Fruit fly (Drosophila melanogaster) whole organism, embryonic: ENCODE measurements around the gene CG46462.

ENCODE experiments used
- CG11398 ChIP-seq: fragments of 200-800 bp; sonication (Bioruptor generic); optimal IDR thresholded peaks from 2 replicates; lab custom pipeline; 2016; ENCODE audit warnings: missing biosample characterization, missing genetic modification characterization
- CG12236 ChIP-seq: fragments of 200-800 bp; sonication (Bioruptor generic); optimal IDR thresholded peaks from 2 replicates; lab custom pipeline; 2016; ENCODE audit warnings: missing biosample characterization, missing genetic modification characterization
- CG12659 ChIP-seq: fragments of 200-800 bp; sonication (Bioruptor generic); optimal IDR thresholded peaks from 3 replicates; lab custom pipeline; 2017; ENCODE audit warnings: mild to moderate bottlenecking, missing biosample characterization, missing genetic modification reagents, missing genetic modification characterization
- CG14860 ChIP-seq: fragments of 200-800 bp; sonication (Bioruptor generic); IDR thresholded peaks from 3 replicates; pipeline ENCODE4 v1.3.6; 2022; ENCODE audit warnings: missing biosample characterization, missing genetic modification characterization; ENCODE audit not compliant: partially characterized antibody
- CG1529 ChIP-seq: fragments of 200-800 bp; sonication (Bioruptor generic); optimal IDR thresholded peaks from 3 replicates; lab custom pipeline; 2018; ENCODE audit warnings: missing biosample characterization, missing genetic modification characterization
- CG1602 ChIP-seq: fragments of 200-800 bp; sonication (Bioruptor generic); optimal IDR thresholded peaks from 3 replicates; lab custom pipeline; 2016; ENCODE audit warnings: missing biosample characterization, missing genetic modification characterization
- CG16815 ChIP-seq: fragments of 200-800 bp; sonication (Bioruptor generic); optimal IDR thresholded peaks from 3 replicates; lab custom pipeline; 2017; ENCODE audit warnings: missing biosample characterization, mild to moderate bottlenecking, missing genetic modification characterization
- CG17568 ChIP-seq: fragments of 200-800 bp; sonication (Bioruptor generic); optimal IDR thresholded peaks from 2 replicates; lab custom pipeline; 2018; ENCODE audit warnings: missing biosample characterization, mild to moderate bottlenecking, missing genetic modification characterization, moderate library complexity
- CG17802 ChIP-seq: fragments of 200-800 bp; sonication (Bioruptor generic); optimal IDR thresholded peaks from 2 replicates; lab custom pipeline; 2018; ENCODE audit warnings: missing biosample characterization, mild to moderate bottlenecking, missing genetic modification characterization, moderate library complexity
- CG18764 ChIP-seq: fragments of 200-800 bp; sonication (Bioruptor generic); optimal IDR thresholded peaks from 3 replicates; lab custom pipeline; 2016; ENCODE audit warnings: missing biosample characterization, missing genetic modification characterization
- CG2120 ChIP-seq: fragments of 200-800 bp; sonication (Bioruptor generic); optimal IDR thresholded peaks from 3 replicates; lab custom pipeline; 2016; ENCODE audit warnings: missing biosample characterization, missing genetic modification characterization
- CG2202 ChIP-seq: fragments of 200-800 bp; sonication (Bioruptor generic); optimal IDR thresholded peaks from 2 replicates; lab custom pipeline; 2018; ENCODE audit warnings: missing biosample characterization, mild to moderate bottlenecking, missing genetic modification characterization
- CG30403 ChIP-seq: fragments of 200-800 bp; sonication (Bioruptor generic); optimal IDR thresholded peaks from 3 replicates; lab custom pipeline; 2016; ENCODE audit warnings: missing biosample characterization, missing genetic modification characterization
- CG33213 ChIP-seq: fragments of 200-800 bp; sonication (Bioruptor generic); optimal IDR thresholded peaks from 3 replicates; lab custom pipeline; 2016; ENCODE audit warnings: missing biosample characterization, missing genetic modification characterization
- CG33557 ChIP-seq: fragments of 200-800 bp; sonication (Bioruptor generic); optimal IDR thresholded peaks from 2 replicates; lab custom pipeline; 2019; ENCODE audit warnings: missing biosample characterization, mild to moderate bottlenecking, missing genetic modification characterization, moderate library complexity
- CG34224 ChIP-seq: fragments of 200-800 bp; sonication (Bioruptor generic); IDR thresholded peaks from 3 replicates; pipeline ENCODE4 v1.3.6; 2022; ENCODE audit warnings: missing biosample characterization, missing genetic modification characterization; ENCODE audit not compliant: partially characterized antibody
- CG3847 ChIP-seq: fragments of 200-800 bp; sonication (Bioruptor generic); IDR thresholded peaks from 2 replicates; pipeline ENCODE4 v1.3.6; 2022; ENCODE audit warnings: missing biosample characterization, missing genetic modification characterization
- CG4360 ChIP-seq: fragments of 200-800 bp; sonication (Bioruptor generic); IDR thresholded peaks from 2 replicates; pipeline ENCODE4 v1.3.6; 2022; ENCODE audit warnings: missing biosample characterization, missing genetic modification characterization
- CG6272 ChIP-seq: fragments of 200-800 bp; sonication (Bioruptor generic); IDR thresholded peaks from 2 replicates; pipeline ENCODE4 v1.3.6; 2022; ENCODE audit warnings: missing biosample characterization, missing genetic modification characterization
- CG8089 ChIP-seq: fragments of 200-800 bp; sonication (Bioruptor generic); optimal IDR thresholded peaks from 3 replicates; lab custom pipeline; 2016; ENCODE audit warnings: missing biosample characterization, missing genetic modification characterization
- CG8944 ChIP-seq: fragments of 200-800 bp; sonication (Bioruptor generic); optimal IDR thresholded peaks from 3 replicates; lab custom pipeline; 2016; ENCODE audit warnings: missing biosample characterization, missing genetic modification characterization
- CTCF ChIP-seq: fragments of 200-800 bp; sonication (Bioruptor generic); optimal IDR thresholded peaks from 2 replicates; lab custom pipeline; 2017; ENCODE audit warnings: missing biosample characterization, mild to moderate bottlenecking, missing genetic modification characterization, moderate library complexity
- Deaf1 ChIP-seq: fragments of 200-800 bp; optimal IDR thresholded peaks from 3 replicates; lab custom pipeline; 2019; ENCODE audit warnings: missing biosample characterization, mild to moderate bottlenecking, missing genetic modification characterization, moderate library complexity
- Dip3 ChIP-seq: fragments of 200-800 bp; sonication (Bioruptor generic); optimal IDR thresholded peaks from 3 replicates; lab custom pipeline; 2016; ENCODE audit warnings: missing biosample characterization, missing genetic modification characterization
- Doc3 ChIP-seq: fragments of 200-800 bp; sonication (Bioruptor generic); IDR thresholded peaks from 3 replicates; pipeline ENCODE4 v1.3.6; 2022; ENCODE audit warnings: missing biosample characterization, missing genetic modification characterization; ENCODE audit not compliant: partially characterized antibody
- E2f1 ChIP-seq: fragments of 200-800 bp; sonication (Bioruptor generic); IDR thresholded peaks from 2 replicates; pipeline ENCODE4 v1.3.6; 2022; ENCODE audit warnings: missing biosample characterization, missing genetic modification characterization
- E2f2 ChIP-seq: fragments of 200-800 bp; sonication (Bioruptor generic); IDR thresholded peaks from 2 replicates; pipeline ENCODE4 v1.3.6; 2022; ENCODE audit warnings: missing biosample characterization, missing genetic modification characterization
- Fer3 ChIP-seq: fragments of 200-800 bp; sonication (Bioruptor generic); optimal IDR thresholded peaks from 2 replicates; lab custom pipeline; 2018; ENCODE audit warnings: missing biosample characterization, mild to moderate bottlenecking, missing genetic modification characterization, moderate library complexity
- Lim3 ChIP-seq: fragments of 200-800 bp; sonication (Bioruptor generic); IDR thresholded peaks from 2 replicates; pipeline ENCODE4 v1.3.6; 2022; ENCODE audit warnings: missing biosample characterization, missing genetic modification characterization
- NC2α ChIP-seq: fragments of 200-800 bp; sonication (Bioruptor generic); optimal IDR thresholded peaks from 2 replicates; lab custom pipeline; 2016; ENCODE audit warnings: missing biosample characterization, missing genetic modification characterization
- NC2β ChIP-seq: fragments of 200-800 bp; sonication (Bioruptor generic); optimal IDR thresholded peaks from 2 replicates; lab custom pipeline; 2016; ENCODE audit warnings: missing biosample characterization, missing genetic modification characterization
- NK7.1 ChIP-seq: fragments of 200-800 bp; sonication (Bioruptor generic); optimal IDR thresholded peaks from 3 replicates; lab custom pipeline; 2016; ENCODE audit warnings: missing biosample characterization, missing genetic modification characterization
- Neu2 ChIP-seq: fragments of 200-800 bp; sonication (Bioruptor generic); optimal IDR thresholded peaks from 3 replicates; lab custom pipeline; 2016; ENCODE audit warnings: missing biosample characterization, missing genetic modification characterization, borderline replicate concordance
- Rfx ChIP-seq: fragments of 200-800 bp; sonication (Bioruptor generic); IDR thresholded peaks from 2 replicates; pipeline ENCODE4 v1.3.6; 2022; ENCODE audit warnings: missing biosample characterization, missing genetic modification characterization
- Sin3A ChIP-seq: fragments of >200 bp; optimal IDR thresholded peaks from 2 replicates; lab custom pipeline; 2018
- Six4 ChIP-seq: fragments of 200-800 bp; sonication (Bioruptor generic); optimal IDR thresholded peaks from 2 replicates; lab custom pipeline; 2016; ENCODE audit warnings: missing biosample characterization, missing genetic modification characterization
- Sry-δ ChIP-seq: fragments of 200-800 bp; sonication (Bioruptor generic); optimal IDR thresholded peaks from 2 replicates; lab custom pipeline; 2016; ENCODE audit warnings: missing biosample characterization, missing genetic modification characterization
- Stat92E ChIP-seq, 3 experiments: fragments of >200 bp in 2 of 3; fragments of 200-800 bp in 1 of 3; sonication (Bioruptor generic) in 1 of 3; optimal IDR thresholded peaks; 2 replicates each; lab custom pipeline; 2017 to 2019; ENCODE audit warnings: missing biosample characterization in 3 of 3, missing genetic modification characterization in 3 of 3, mild to moderate bottlenecking in 1 of 3, moderate library complexity in 1 of 3
- ash1 ChIP-seq: fragments of 200-800 bp; sonication (Bioruptor generic); optimal IDR thresholded peaks from 2 replicates; lab custom pipeline; 2018; ENCODE audit warnings: missing biosample characterization, mild to moderate bottlenecking, missing genetic modification characterization
- cato ChIP-seq: fragments of 200-800 bp; sonication (Bioruptor generic); optimal IDR thresholded peaks from 2 replicates; lab custom pipeline; 2016; ENCODE audit warnings: missing biosample characterization, missing genetic modification characterization, borderline replicate concordance
- cg ChIP-seq: fragments of 200-800 bp; sonication (Bioruptor generic); optimal IDR thresholded peaks from 3 replicates; lab custom pipeline; 2019; ENCODE audit warnings: missing biosample characterization, mild to moderate bottlenecking, missing genetic modification characterization, moderate library complexity
- danr ChIP-seq: fragments of 200-800 bp; sonication (Bioruptor generic); IDR thresholded peaks from 2 replicates; pipeline ENCODE4 v1.3.6; 2022; ENCODE audit warnings: missing biosample characterization, missing genetic modification characterization
- eve ChIP-seq, 2 experiments: fragments of >200 bp; optimal IDR thresholded peaks; 2 replicates each; lab custom pipeline; 2017; ENCODE audit warnings: missing biosample characterization in 2 of 2, missing genetic modification characterization in 2 of 2
- grn ChIP-seq: fragments of 200-800 bp; sonication (Bioruptor generic); optimal IDR thresholded peaks from 3 replicates; lab custom pipeline; 2017; ENCODE audit warnings: missing biosample characterization, missing genetic modification characterization
- hth ChIP-seq: fragments of >200 bp; optimal IDR thresholded peaks from 2 replicates; lab custom pipeline; 2017; ENCODE audit warnings: inconsistent platforms
- nau ChIP-seq: fragments of 200-800 bp; sonication (Bioruptor generic); optimal IDR thresholded peaks from 3 replicates; lab custom pipeline; 2017; ENCODE audit warnings: missing biosample characterization, mild to moderate bottlenecking, missing genetic modification characterization, missing genetic modification reagents
- nerfin-2 ChIP-seq: fragments of 200-800 bp; sonication (Bioruptor generic); IDR thresholded peaks from 2 replicates; pipeline ENCODE4 v1.3.6; 2022; ENCODE audit warnings: missing biosample characterization, missing genetic modification characterization; ENCODE audit not compliant: partially characterized antibody
- prd ChIP-seq, 3 experiments: fragments of >200 bp in 2 of 3; fragments of 200-800 bp in 1 of 3; sonication (Bioruptor generic) in 1 of 3; optimal IDR thresholded peaks in 2 of 3; IDR thresholded peaks in 1 of 3; 2 replicates in 2 of 3; 3 replicates in 1 of 3; pipeline versions ENCODE4 v1.3.6 to Lab custom; 2017 to 2022; ENCODE audit warnings: missing biosample characterization in 1 of 3, missing genetic modification characterization in 1 of 3
- sim ChIP-seq: fragments of 200-800 bp; sonication (Bioruptor generic); IDR thresholded peaks from 2 replicates; pipeline ENCODE4 v1.3.6; 2022; ENCODE audit warnings: missing biosample characterization, missing genetic modification characterization
- so ChIP-seq: fragments of 200-800 bp; sonication (Bioruptor generic); IDR thresholded peaks from 3 replicates; pipeline ENCODE4 v1.3.6; 2022; ENCODE audit warnings: missing biosample characterization, missing genetic modification characterization
- wdn ChIP-seq: fragments of 200-800 bp; sonication (Bioruptor generic); IDR thresholded peaks from 2 replicates; pipeline ENCODE4 v1.3.6; 2022; ENCODE audit warnings: missing biosample characterization, missing genetic modification characterization
- wor ChIP-seq: fragments of 200-800 bp; sonication (Bioruptor generic); IDR thresholded peaks from 2 replicates; pipeline ENCODE4 v1.3.6; 2022; ENCODE audit warnings: missing biosample characterization, missing genetic modification characterization

The CG46462 gene

DNA sequence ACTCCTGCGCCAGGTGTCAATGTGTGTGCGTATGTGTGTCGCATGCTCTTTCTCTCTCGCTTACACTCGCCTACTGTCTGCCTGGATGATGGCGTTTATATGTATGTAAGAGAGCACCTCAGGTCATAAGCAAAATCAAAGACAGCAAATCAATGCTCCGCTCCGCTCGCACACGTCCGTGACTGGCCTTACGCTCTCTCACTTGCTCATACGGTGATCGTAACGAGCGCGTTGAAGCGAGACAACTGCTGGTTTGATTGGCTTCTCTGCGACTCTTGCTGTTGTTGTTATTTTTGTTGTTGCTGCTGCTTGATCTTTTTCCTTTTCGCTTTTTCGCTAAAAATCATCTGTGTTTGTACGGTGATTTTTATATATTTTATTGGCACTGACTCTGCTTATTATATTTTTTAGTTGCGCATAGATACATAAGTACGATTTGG lies 35.9 kb upstream of the CG46462 start (continued):
- TF ChIP-seq cato (GFP tag; lab: Kevin White, UChicago) = no peak
- no peak for TF ChIP-seq CG30403 (GFP tag; lab: Kevin White, UChicago)
- TF ChIP-seq E2f2 (GFP tag; lab: Robert Waterston, UW) = peak; percentile 17; the same call in 1 of the 2 replicates
- TF ChIP-seq CG12236 (GFP tag; lab: Kevin White, UChicago) = no peak
- TF ChIP-seq wdn (GFP tag; lab: Robert Waterston, UW) = no peak
- TF ChIP-seq CG18764 (GFP tag; lab: Kevin White, UChicago) = no peak
- no peak for TF ChIP-seq CG12659 (GFP tag; lab: Kevin White, UChicago)
- no peak for TF ChIP-seq CG33213 (GFP tag; lab: Kevin White, UChicago)
- no peak for TF ChIP-seq Lim3 (GFP tag; lab: Robert Waterston, UW)
- no peak for TF ChIP-seq NC2α (GFP tag; lab: Kevin White, UChicago)
- 0 out of 2 replicates have a peak, but pooled peaks have one; percentile 7 for TF ChIP-seq CG3847 (GFP tag; lab: Robert Waterston, UW)
- TF ChIP-seq Fer3 = no peak
- no peak for TF ChIP-seq so (GFP tag; lab: Robert Waterston, UW)
- TF ChIP-seq NK7.1 = no peak
- TF ChIP-seq Neu2 (GFP tag; lab: Kevin White, UChicago) = no peak
- no peak for TF ChIP-seq NC2β
- peak; percentile 18; the same call in 1 of the 2 replicates for TF ChIP-seq Rfx (GFP tag; lab: Robert Waterston, UW)
- no peak for TF ChIP-seq CG2202 (tag; lab: Kevin White, UChicago)
- TF ChIP-seq CG33557 = peak; percentile 22
- TF ChIP-seq nerfin-2 = no peak
- no peak for TF ChIP-seq CG17568 (GFP tag; lab: Kevin White, UChicago)
- TF ChIP-seq Doc3 (GFP tag; lab: Robert Waterston, UW) = peak; percentile 25; the same call in 1 of the 3 replicates
- peak; percentile 91 for TF ChIP-seq cg
- no peak for TF ChIP-seq nau (GFP tag; lab: Kevin White, UChicago)
- TF ChIP-seq Dip3 (GFP tag; lab: Kevin White, UChicago) = no peak
- TF ChIP-seq wor = no peak
- TF ChIP-seq ash1 = peak; percentile 1
- TF ChIP-seq Deaf1 (tag; lab: Kevin White, UChicago) = no peak
- TF ChIP-seq CG1602 (GFP tag; lab: Kevin White, UChicago) = no peak
- TF ChIP-seq CTCF (GFP tag; lab: Kevin White, UChicago) = no peak
- peak; percentile 99 for TF ChIP-seq CG4360 (GFP tag; lab: Robert Waterston, UW)
- no peak for TF ChIP-seq danr (GFP tag; lab: Robert Waterston, UW)
- TF ChIP-seq CG16815 (GFP tag; lab: Kevin White, UChicago) = no peak
- TF ChIP-seq CG34224 (GFP tag; lab: Robert Waterston, UW) = peak; percentile 56; the same call in 2 of the 3 replicates
- TF ChIP-seq eve (GFP tag; optimal IDR thresholded peaks at IDR 0.05; lab: Kevin White, UChicago) = no peak
- TF ChIP-seq CG17802 (tag; lab: Kevin White, UChicago) = no peak
- TF ChIP-seq grn (GFP tag; lab: Kevin White, UChicago) = no peak
- TF ChIP-seq prd (optimal IDR thresholded peaks at IDR 0.05; lab: Kevin White, UChicago) = no peak
- no peak for TF ChIP-seq prd (GFP tag; IDR thresholded peaks at IDR 0.05; lab: Robert Waterston, UW)
- no peak for TF ChIP-seq Sry-δ (GFP tag; lab: Kevin White, UChicago)
- TF ChIP-seq CG11398 = no peak
- no peak for TF ChIP-seq Stat92E (GFP tag; optimal IDR thresholded peaks at IDR 0.05; lab: Kevin White, UChicago)
- TF ChIP-seq E2f1 (GFP tag; lab: Robert Waterston, UW) = no peak
- TF ChIP-seq CG14860 = no peak
- no peak for TF ChIP-seq sim (GFP tag; lab: Robert Waterston, UW)
- no peak for TF ChIP-seq CG6272
- TF ChIP-seq CG8944 = no peak
- no peak for TF ChIP-seq CG8089 (GFP tag; lab: Kevin White, UChicago)
- no peak for TF ChIP-seq hth (lab: Kevin White, UChicago)
- no peak for TF ChIP-seq Sin3A
- TF ChIP-seq CG1529 (GFP tag; lab: Kevin White, UChicago) = no peak
- no peak for TF ChIP-seq CG2120 (GFP tag; lab: Kevin White, UChicago)
- no peak for TF ChIP-seq Six4 (GFP tag; lab: Kevin White, UChicago)
